Fruit fly (Drosophila melanogaster): Measurements from ENCODE around the gene Orct.
A peak's percentile ranks its signal among the peaks of the same experiment; 100 is the strongest.

Gene Orct

dm6 chr3R:24263588-24264413, 12.3 kb upstream of the Orct start (continued):
- TF ChIP-seq CTCF (GFP tag; optimal IDR thresholded peaks at IDR 0.05): no peak
- TF ChIP-seq ERR (GFP tag; optimal IDR thresholded peaks at IDR 0.05): no peak
- TF ChIP-seq CG9817 (tag; optimal IDR thresholded peaks at IDR 0.05): no peak
- TF ChIP-seq sob (GFP tag; IDR thresholded peaks at IDR 0.05): no peak
- TF ChIP-seq CG10565 (GFP tag; optimal IDR thresholded peaks at IDR 0.05): no peak
- TF ChIP-seq CG2678 (tag; optimal IDR thresholded peaks at IDR 0.05): peak; percentile 2
- TF ChIP-seq eyg (GFP tag; optimal IDR thresholded peaks at IDR 0.05): no peak
- no peak for TF ChIP-seq dan (GFP tag; IDR thresholded peaks at IDR 0.05)
- no peak for TF ChIP-seq CG14667 (GFP tag; IDR thresholded peaks at IDR 0.05)
- TF ChIP-seq nerfin-1 (tag; optimal IDR thresholded peaks at IDR 0.05): no peak
- TF ChIP-seq Dad (GFP tag; optimal IDR thresholded peaks at IDR 0.05): no peak
- TF ChIP-seq Scr (GFP tag; IDR thresholded peaks at IDR 0.05; ENCODE audit: partially characterized antibody): no peak
- no peak for TF ChIP-seq CG13296 (GFP tag; optimal IDR thresholded peaks at IDR 0.05)
- no peak for TF ChIP-seq CG8388 (GFP tag; optimal IDR thresholded peaks at IDR 0.05)
- TF ChIP-seq CG4424 (GFP tag; optimal IDR thresholded peaks at IDR 0.05): no peak
- no peak for TF ChIP-seq TFAM (GFP tag; optimal IDR thresholded peaks at IDR 0.05)
- TF ChIP-seq corto (GFP tag; optimal IDR thresholded peaks at IDR 0.05): no peak
- TF ChIP-seq sd (tag; optimal IDR thresholded peaks at IDR 0.05): no peak
- TF ChIP-seq Xbp1 (GFP tag; optimal IDR thresholded peaks at IDR 0.05): no peak
- TF ChIP-seq CG11723 (GFP tag; optimal IDR thresholded peaks at IDR 0.05): no peak
- TF ChIP-seq CG4360 (GFP tag; IDR thresholded peaks at IDR 0.05): peak; percentile 49; the same call in 1 of the 2 replicates
- no peak for TF ChIP-seq pb (GFP tag; optimal IDR thresholded peaks at IDR 0.05)
- no peak for TF ChIP-seq h (optimal IDR thresholded peaks at IDR 0.05)
- no peak for TF ChIP-seq CG9876 (GFP tag; optimal IDR thresholded peaks at IDR 0.05)
- no peak for TF ChIP-seq pnt (GFP tag; optimal IDR thresholded peaks at IDR 0.05)
- no peak for TF ChIP-seq CG17912 (GFP tag; optimal IDR thresholded peaks at IDR 0.05)
- TF ChIP-seq CG33557 (GFP tag; optimal IDR thresholded peaks at IDR 0.05): no peak
- no peak for TF ChIP-seq CG34224 (GFP tag; IDR thresholded peaks at IDR 0.05; ENCODE audit: partially characterized antibody)
- TF ChIP-seq CG18476 (GFP tag; optimal IDR thresholded peaks at IDR 0.05): no peak
- no peak for TF ChIP-seq CG10979 (tag; optimal IDR thresholded peaks at IDR 0.05)
- no peak for TF ChIP-seq pan (optimal IDR thresholded peaks at IDR 0.05)
- no peak for TF ChIP-seq pan (GFP tag; optimal IDR thresholded peaks at IDR 0.05 in 1 of 2, IDR thresholded peaks at IDR 0.05 in 1 of 2)
- TF ChIP-seq MESR4 (GFP tag; optimal IDR thresholded peaks at IDR 0.05): no peak
- TF ChIP-seq CG6791 (GFP tag; IDR thresholded peaks at IDR 0.05; ENCODE audit: partially characterized antibody): no peak
- TF ChIP-seq Dbx (GFP tag; IDR thresholded peaks at IDR 0.05): no peak
- no peak for TF ChIP-seq trem (tag; optimal IDR thresholded peaks at IDR 0.05)
- TF ChIP-seq tin (GFP tag; optimal IDR thresholded peaks at IDR 0.05): no peak
- TF ChIP-seq ara (GFP tag; IDR thresholded peaks at IDR 0.05): no peak
- TF ChIP-seq zfh2 (GFP tag; optimal IDR thresholded peaks at IDR 0.05): no peak
- no peak for TF ChIP-seq CG7786 (GFP tag; optimal IDR thresholded peaks at IDR 0.05)
- no peak for TF ChIP-seq klu (GFP tag; IDR thresholded peaks at IDR 0.05)
- TF ChIP-seq prd (optimal IDR thresholded peaks at IDR 0.05): no peak
- TF ChIP-seq prd (GFP tag; IDR thresholded peaks at IDR 0.05): 0 out of 3 replicates have a peak, but pooled peaks have one; percentile 28
- TF ChIP-seq unc-4 (GFP tag; IDR thresholded peaks at IDR 0.05; ENCODE audit: partially characterized antibody): no peak
- no peak for TF ChIP-seq NK7.1 (GFP tag; optimal IDR thresholded peaks at IDR 0.05)
- TF ChIP-seq CG10321 (GFP tag; IDR thresholded peaks at IDR 0.05): no peak
- TF ChIP-seq stc (GFP tag; IDR thresholded peaks at IDR 0.05): no peak
- no peak for TF ChIP-seq CG7928 (GFP tag; optimal IDR thresholded peaks at IDR 0.05)
- TF ChIP-seq HLH3B (GFP tag; IDR thresholded peaks at IDR 0.05): no peak
- no peak for TF ChIP-seq eve (GFP tag; optimal IDR thresholded peaks at IDR 0.05)
- TF ChIP-seq org-1 (GFP tag; optimal IDR thresholded peaks at IDR 0.05): no peak
- TF ChIP-seq CG9437 (GFP tag; optimal IDR thresholded peaks at IDR 0.05): no peak
